Worm (Caenorhabditis elegans) whole organism, mixed stage, embryonic: Measurements from ENCODE around the gene mex-5.

Experiments used
- elt-1 ChIP-seq: sonication (generic microtip); optimal IDR thresholded peaks from 2 replicates; lab custom pipeline; 2017; ENCODE audit warnings: missing genetic modification characterization, mild to moderate bottlenecking, missing compliant biosample characterization, antibody characterized with exemption, moderate library complexity, borderline replicate concordance; ENCODE audit not compliant: insufficient read depth
- unc-39 ChIP-seq: fragments of 150-350 bp; optimal IDR thresholded peaks from 2 replicates; lab custom pipeline; 2014; ENCODE audit warnings: missing biosample characterization, missing genetic modification characterization

ce11 chrIV:13360144-13360543 lies 6.6 kb downstream of the mex-5 start, which contains the start of gene Y62E10A.3:
- TF ChIP-seq elt-1 (tag; lab: Kevin White, UChicago) (no peak), unc-39 (tag; lab: Kevin White, UChicago) (no peak)
